Fruit fly (Drosophila melanogaster): ENCODE data around the gene CG42264.

- TF ChIP-seq psq (GFP tag; optimal IDR thresholded peaks at IDR 0.05) (no peak), CrebB (tag; optimal IDR thresholded peaks at IDR 0.05) (no peak), chn (GFP tag; optimal IDR thresholded peaks at IDR 0.05) (no peak), CG14965 (GFP tag; optimal IDR thresholded peaks at IDR 0.05; ENCODE audit: borderline replicate concordance) (no peak)
These were observed 12.9 kb downstream of the CG42264 start for dm6 chrX:5763443-5764000.
